Worm (Caenorhabditis elegans) whole organism, L1 larva: ENCODE measurements around the gene ins-9.

Experiments
- C04F5.9 ChIP-seq: sonication (generic microtip); optimal IDR thresholded peaks from 2 replicates; lab custom pipeline; 2016; ENCODE audit warnings: missing genetic modification characterization, missing compliant biosample characterization
- C16A3.4 ChIP-seq: fragments of 150-350 bp; optimal IDR thresholded peaks from 2 replicates; lab custom pipeline; 2014; ENCODE audit warnings: missing biosample characterization, missing genetic modification characterization
- C34B4.2 ChIP-seq: sonication (generic microtip); optimal IDR thresholded peaks from 2 replicates; lab custom pipeline; 2017; ENCODE audit warnings: mild to moderate bottlenecking, missing genetic modification characterization, missing compliant biosample characterization
- ama-1 ChIP-seq: fragments of 150-350 bp; optimal IDR thresholded peaks from 2 replicates; lab custom pipeline; 2014
- blmp-1 ChIP-seq: fragments of 150-350 bp; optimal IDR thresholded peaks from 2 replicates; lab custom pipeline; 2014; ENCODE audit warnings: missing biosample characterization, missing genetic modification characterization
- ceh-63 ChIP-seq: fragments of 200-800 bp; sonication (Bioruptor generic); optimal IDR thresholded peaks from 2 replicates; lab custom pipeline; 2018; ENCODE audit warnings: mild to moderate bottlenecking, missing genetic modification characterization, missing compliant biosample characterization
- ceh-90 ChIP-seq: sonication (generic microtip); optimal IDR thresholded peaks from 2 replicates; lab custom pipeline; 2016; ENCODE audit warnings: missing genetic modification characterization, missing compliant biosample characterization
- dpl-1 ChIP-seq, 3 experiments: fragments of 150-350 bp in 2 of 3; sonication (generic microtip) in 1 of 3; optimal IDR thresholded peaks; 2 replicates each; lab custom pipeline; 2014 to 2017; ENCODE audit warnings: missing biosample characterization in 3 of 3, missing genetic modification characterization in 3 of 3, missing genetic modification reagents in 3 of 3
- efl-1 ChIP-seq, 4 experiments: fragments of 150-350 bp; optimal IDR thresholded peaks in 3 of 4; peaks in 1 of 4; 1 replicate in 1 of 4; 2 replicates in 3 of 4; lab custom pipeline; 2014; ENCODE audit warnings: missing biosample characterization in 2 of 4, missing genetic modification characterization in 2 of 4, missing genetic modification reagents in 2 of 4
- egl-13 ChIP-seq: sonication (generic microtip); optimal IDR thresholded peaks from 2 replicates; lab custom pipeline; 2016; ENCODE audit warnings: missing genotype, missing genetic modification reagents, missing genetic modification characterization, missing compliant biosample characterization
- ets-5 ChIP-seq: fragments of 200-800 bp; sonication (Bioruptor generic); IDR thresholded peaks from 2 replicates; pipeline ENCODE4 v1.3.6; 2022; ENCODE audit warnings: missing genetic modification characterization, missing compliant biosample characterization
- fkh-10 ChIP-seq: sonication (generic microtip); optimal IDR thresholded peaks from 2 replicates; lab custom pipeline; 2017; ENCODE audit warnings: missing biosample characterization, missing genetic modification reagents, missing genetic modification characterization
- fkh-8 ChIP-seq: sonication (generic microtip); optimal IDR thresholded peaks from 2 replicates; lab custom pipeline; 2016; ENCODE audit warnings: mild to moderate bottlenecking, missing genetic modification characterization, missing compliant biosample characterization
- fos-1 ChIP-seq: fragments of 150-350 bp; optimal IDR thresholded peaks from 2 replicates; lab custom pipeline; 2014; ENCODE audit warnings: missing biosample characterization, missing genetic modification characterization
- grh-1 ChIP-seq: fragments of 200-800 bp; sonication (Bioruptor generic); IDR thresholded peaks from 2 replicates; pipeline ENCODE4 v1.3.6; 2022; ENCODE audit warnings: missing genetic modification reagents, missing genetic modification characterization, missing compliant biosample characterization
- hpl-2 ChIP-seq: fragments of 150-350 bp; optimal IDR thresholded peaks from 2 replicates; lab custom pipeline; 2014; ENCODE audit warnings: missing biosample characterization, missing genetic modification reagents, missing genetic modification characterization
- lin-39 ChIP-seq: fragments of 150-350 bp; optimal IDR thresholded peaks from 2 replicates; lab custom pipeline; 2014; ENCODE audit warnings: missing biosample characterization, missing genetic modification reagents, missing genetic modification characterization
- lsy-2 ChIP-seq, 2 experiments: fragments of 150-350 bp; optimal IDR thresholded peaks; 2 replicates each; lab custom pipeline; 2014; ENCODE audit warnings: missing biosample characterization in 2 of 2, missing genetic modification characterization in 2 of 2
- mab-9 ChIP-seq: fragments of 200-800 bp; sonication (Bioruptor generic); IDR thresholded peaks from 2 replicates; pipeline ENCODE4 v1.3.6; 2022; ENCODE audit warnings: missing genetic modification reagents, missing genetic modification characterization, missing compliant biosample characterization
- mdl-1 ChIP-seq, 2 experiments: fragments of 150-350 bp; optimal IDR thresholded peaks; 2 replicates each; lab custom pipeline; 2014 to 2017; ENCODE audit warnings: missing biosample characterization in 2 of 2, missing genetic modification characterization in 2 of 2, inconsistent platforms in 1 of 2
- nhr-11 ChIP-seq: fragments of 150-350 bp; optimal IDR thresholded peaks from 2 replicates; lab custom pipeline; 2014; ENCODE audit warnings: missing biosample characterization, missing genetic modification characterization
- nhr-20 ChIP-seq: sonication (generic microtip); optimal IDR thresholded peaks from 2 replicates; lab custom pipeline; 2016; ENCODE audit warnings: mild to moderate bottlenecking, missing genetic modification characterization, missing compliant biosample characterization
- nhr-237 ChIP-seq: fragments of 150-350 bp; optimal IDR thresholded peaks from 2 replicates; lab custom pipeline; 2014; ENCODE audit warnings: missing biosample characterization, missing genetic modification characterization
- nhr-28 ChIP-seq: fragments of 150-350 bp; optimal IDR thresholded peaks from 2 replicates; lab custom pipeline; 2014; ENCODE audit warnings: missing biosample characterization, missing genetic modification characterization
- nhr-71 ChIP-seq: sonication (generic microtip); optimal IDR thresholded peaks from 2 replicates; lab custom pipeline; 2016; ENCODE audit warnings: mild to moderate bottlenecking, missing genetic modification characterization, moderate library complexity, missing compliant biosample characterization
- nhr-85 ChIP-seq: sonication (generic microtip); peaks from one replicate; lab custom pipeline; 2016; ENCODE audit warnings: missing genetic modification characterization, inconsistent platforms, missing compliant biosample characterization
- pag-3 ChIP-seq: sonication (generic microtip); optimal IDR thresholded peaks from 2 replicates; lab custom pipeline; 2017; ENCODE audit warnings: missing genetic modification characterization, mild to moderate bottlenecking, missing compliant biosample characterization, antibody characterized with exemption, borderline replicate concordance; ENCODE audit not compliant: insufficient read depth
- pax-3 ChIP-seq: fragments of 200-800 bp; sonication (Bioruptor generic); optimal IDR thresholded peaks from 2 replicates; lab custom pipeline; 2018; ENCODE audit warnings: mild to moderate bottlenecking, missing genetic modification characterization, moderate library complexity, missing compliant biosample characterization
- rnt-1 ChIP-seq: sonication (generic microtip); optimal IDR thresholded peaks from 2 replicates; lab custom pipeline; 2016; ENCODE audit warnings: mild to moderate bottlenecking, missing genetic modification characterization, moderate library complexity, missing compliant biosample characterization
- snpc-4 ChIP-seq: fragments of 150-350 bp; optimal IDR thresholded peaks from 2 replicates; lab custom pipeline; 2014; ENCODE audit warnings: missing biosample characterization, missing genetic modification characterization
- snu-23 ChIP-seq: sonication (generic microtip); optimal IDR thresholded peaks from 2 replicates; lab custom pipeline; 2016; ENCODE audit warnings: missing genetic modification characterization, missing compliant biosample characterization
- sup-37 ChIP-seq: fragments of 200-800 bp; sonication (Bioruptor generic); optimal IDR thresholded peaks from 2 replicates; lab custom pipeline; 2018; ENCODE audit warnings: mild to moderate bottlenecking, missing genetic modification characterization, missing compliant biosample characterization
- xbp-1 ChIP-seq: sonication (generic microtip); optimal IDR thresholded peaks from 2 replicates; lab custom pipeline; 2016; ENCODE audit warnings: missing genetic modification characterization, missing compliant biosample characterization
- zag-1 ChIP-seq: fragments of 150-350 bp; optimal IDR thresholded peaks from 2 replicates; lab custom pipeline; 2014; ENCODE audit warnings: missing biosample characterization, missing genetic modification characterization
- zip-4 ChIP-seq: fragments of 200-800 bp; sonication (Bioruptor generic); optimal IDR thresholded peaks from 2 replicates; lab custom pipeline; 2018; ENCODE audit warnings: mild to moderate bottlenecking, missing genetic modification characterization, moderate library complexity, missing compliant biosample characterization

ins-9 gene

ce11 chrX:8911077-8911476 is 44.6 kb upstream of the ins-9 start, which contains the start of gene cyn-8 (continued):
- TF ChIP-seq efl-1 (optimal IDR thresholded peaks at IDR 0.05; lab: Kevin White, UChicago) (peak; percentile 14 to 16), efl-1 (GFP tag; optimal IDR thresholded peaks at IDR 0.05 in 1 of 2; lab: Kevin White, UChicago) (peak; percentile 7 to 93), mdl-1 (tag; optimal IDR thresholded peaks at IDR 0.05; lab: Kevin White, UChicago) (peak in 1 of 2 experiments; percentile 53), ama-1 (no peak), pax-3 (tag; lab: Kevin White, UChicago) (no peak), nhr-28 (tag; lab: Kevin White, UChicago) (no peak), zip-4 (GFP tag; lab: Kevin White, UChicago) (no peak), nhr-71 (no peak), C04F5.9 (tag; lab: Kevin White, UChicago) (no peak), zag-1 (tag; lab: Kevin White, UChicago) (no peak), sup-37 (GFP tag; lab: Kevin White, UChicago) (no peak), C34B4.2 (tag; lab: Kevin White, UChicago) (no peak), nhr-11 (tag; lab: Kevin White, UChicago) (no peak), blmp-1 (tag; lab: Kevin White, UChicago) (no peak), nhr-20 (tag; lab: Kevin White, UChicago) (peak; percentile 15), lsy-2 (tag; optimal IDR thresholded peaks at IDR 0.05; lab: Kevin White, UChicago) (peak in 1 of 2 experiments; percentile 41), fos-1 (tag; lab: Kevin White, UChicago) (no peak), rnt-1 (tag; lab: Kevin White, UChicago) (peak; percentile 21), C16A3.4 (tag; lab: Kevin White, UChicago) (peak; percentile 15), snu-23 (GFP tag; lab: Kevin White, UChicago) (peak; percentile 53), fkh-10 (GFP tag; lab: Kevin White, UChicago) (no peak), hpl-2 (GFP tag; lab: Kevin White, UChicago) (no peak), ceh-90 (tag; lab: Kevin White, UChicago) (no peak), ets-5 (GFP tag; lab: Robert Waterston, UW) (no peak)

ce11 chrX:8905089-8905488 is 38.6 kb upstream of the ins-9 start, which contains the start of gene ensh-1:
ensh-1 (plus strand) TSS chrX:8905389.
- no peak for TF ChIP-seq ceh-63 (GFP tag; lab: Kevin White, UChicago)
- no peak for TF ChIP-seq sup-37 (GFP tag; lab: Kevin White, UChicago)

ce11 chrX:8902920-8903319 is 36.5 kb upstream of the ins-9 start:
- TF ChIP-seq efl-1 (optimal IDR thresholded peaks at IDR 0.05; lab: Kevin White, UChicago): no peak
- peak in 1 of 2 experiments; percentile 70 for TF ChIP-seq efl-1 (GFP tag; optimal IDR thresholded peaks at IDR 0.05 in 1 of 2; lab: Kevin White, UChicago)
- no peak for TF ChIP-seq nhr-11 (tag; lab: Kevin White, UChicago)

ce11 chrX:8892808-8893207 is 26.3 kb upstream of the ins-9 start, which contains the start of gene C13E3.1:
C13E3.1 (plus strand) TSS chrX:8893108.
- TF ChIP-seq snpc-4 (tag; lab: Kevin White, UChicago) (no peak), pag-3 (tag; lab: Kevin White, UChicago) (no peak), mab-9 (GFP tag; lab: Robert Waterston, UW) (no peak), xbp-1 (tag; lab: Kevin White, UChicago) (no peak), lin-39 (tag; lab: Kevin White, UChicago) (no peak), dpl-1 (GFP tag; optimal IDR thresholded peaks at IDR 0.05; lab: Kevin White, UChicago) (no peak), fkh-8 (tag; lab: Kevin White, UChicago) (no peak), C34B4.2 (tag; lab: Kevin White, UChicago) (no peak), nhr-237 (tag; lab: Kevin White, UChicago) (no peak), grh-1 (no peak), egl-13 (tag; lab: Kevin White, UChicago) (no peak), nhr-85 (tag; lab: Kevin White, UChicago) (no peak)
